Worm (Caenorhabditis elegans): ENCODE results near the gene cdo-1.

DNA sequence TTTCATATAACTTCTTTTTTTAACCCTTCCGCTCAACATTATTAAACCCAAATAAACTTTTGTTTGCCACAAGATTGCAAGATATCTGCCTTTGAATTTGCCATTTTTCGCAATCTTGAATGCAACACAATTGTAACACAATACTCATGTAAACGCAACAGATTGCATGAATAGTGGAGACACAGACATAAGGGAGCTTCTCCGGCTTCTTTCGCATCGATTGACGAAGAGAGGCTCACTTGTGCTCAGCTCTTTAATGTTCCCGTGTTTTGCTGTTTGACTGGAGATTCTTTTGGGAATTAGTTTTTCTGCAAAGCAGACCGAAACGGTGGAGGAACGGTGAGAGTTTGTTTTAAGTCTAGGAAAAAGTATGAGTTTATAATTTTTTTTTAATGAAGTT is 4.0 kb downstream of the cdo-1 start, which contains the start of gene F56F10.2:
- no peak for TF ChIP-seq unc-62 (GFP tag; optimal IDR thresholded peaks at IDR 0.05 in 1 of 2)
- TF ChIP-seq unc-62 (tag; optimal IDR thresholded peaks at IDR 0.05), result no peak
- TF ChIP-seq nhr-237 (tag; optimal IDR thresholded peaks at IDR 0.05), result no peak
- no peak for TF ChIP-seq lsy-2 (tag; optimal IDR thresholded peaks at IDR 0.05)
- TF ChIP-seq ama-1 (optimal IDR thresholded peaks at IDR 0.05), result no peak
- TF ChIP-seq fos-1 (tag; optimal IDR thresholded peaks at IDR 0.05), result no peak
- TF ChIP-seq arid-1 (GFP tag; conservative IDR thresholded peaks at IDR 0.05), result no peak
- TF ChIP-seq R02D3.7 (tag; optimal IDR thresholded peaks at IDR 0.05), result no peak
- no peak for TF ChIP-seq dmd-6 (GFP tag; IDR thresholded peaks at IDR 0.05)

All from whole organism, L4 larva.